Fruit fly (Drosophila melanogaster) whole organism, prepupa: ENCODE results near the gene dmrt11E.

Experiments used
- CG10631 ChIP-seq: fragments of 200-800 bp; sonication (Bioruptor generic); optimal IDR thresholded peaks from 2 replicates; lab custom pipeline; 2016; ENCODE audit warnings: missing biosample characterization, missing genetic modification characterization
- CG10669 ChIP-seq: fragments of 200-800 bp; sonication (Bioruptor generic); optimal IDR thresholded peaks from 3 replicates; lab custom pipeline; 2018; ENCODE audit warnings: missing biosample characterization, mild to moderate bottlenecking, missing genetic modification characterization, moderate library complexity
- CG11294 ChIP-seq: fragments of 200-800 bp; sonication (Bioruptor generic); IDR thresholded peaks from 2 replicates; pipeline ENCODE4 v1.3.6; 2022; ENCODE audit warnings: missing biosample characterization, missing genetic modification characterization
- CG11762 ChIP-seq: fragments of 200-800 bp; sonication (Bioruptor generic); optimal IDR thresholded peaks from 3 replicates; lab custom pipeline; 2016; ENCODE audit warnings: missing biosample characterization, missing genetic modification characterization; ENCODE audit not compliant: insufficient read depth
- CG11902 ChIP-seq: fragments of 200-800 bp; sonication (Bioruptor generic); optimal IDR thresholded peaks from 3 replicates; lab custom pipeline; 2016; ENCODE audit warnings: missing biosample characterization, missing genetic modification characterization
- CG15336 ChIP-seq: fragments of 200-800 bp; sonication (Bioruptor generic); IDR thresholded peaks from 2 replicates; pipeline ENCODE4 v1.3.6; 2022; ENCODE audit warnings: missing biosample characterization, missing genetic modification characterization
- CG1621 ChIP-seq: fragments of 200-800 bp; sonication (Bioruptor generic); optimal IDR thresholded peaks from 3 replicates; lab custom pipeline; 2018; ENCODE audit warnings: missing biosample characterization, mild to moderate bottlenecking, missing genetic modification characterization
- CG16779 ChIP-seq: fragments of 200-800 bp; sonication (Bioruptor generic); optimal IDR thresholded peaks from 3 replicates; lab custom pipeline; 2017; ENCODE audit warnings: missing biosample characterization, mild to moderate bottlenecking, missing genetic modification characterization
- CG3032 ChIP-seq: fragments of 200-800 bp; optimal IDR thresholded peaks from 2 replicates; lab custom pipeline; 2019; ENCODE audit warnings: missing biosample characterization, mild to moderate bottlenecking, missing genetic modification characterization, moderate library complexity
- CG34406 ChIP-seq: fragments of 200-800 bp; sonication (Bioruptor generic); optimal IDR thresholded peaks from 3 replicates; lab custom pipeline; 2016; ENCODE audit warnings: missing biosample characterization, missing genetic modification characterization
- CG3919 ChIP-seq: fragments of 200-800 bp; sonication (Bioruptor generic); optimal IDR thresholded peaks from 3 replicates; lab custom pipeline; 2016; ENCODE audit warnings: missing biosample characterization, missing genetic modification characterization
- CG4318 ChIP-seq: fragments of 200-800 bp; sonication (Bioruptor generic); optimal IDR thresholded peaks from 3 replicates; lab custom pipeline; 2017; ENCODE audit warnings: missing biosample characterization, mild to moderate bottlenecking, missing genetic modification characterization
- CG6163 ChIP-seq: fragments of 200-800 bp; sonication (Bioruptor generic); IDR thresholded peaks from 3 replicates; pipeline ENCODE4 v1.3.6; 2022; ENCODE audit warnings: missing biosample characterization, missing genetic modification characterization
- CG6276 ChIP-seq: fragments of 200-800 bp; sonication (Bioruptor generic); optimal IDR thresholded peaks from 2 replicates; lab custom pipeline; 2017; ENCODE audit warnings: missing biosample characterization, mild to moderate bottlenecking, missing genetic modification characterization
- CG6854 ChIP-seq: fragments of 200-800 bp; sonication (Bioruptor generic); optimal IDR thresholded peaks from 2 replicates; lab custom pipeline; 2017; ENCODE audit warnings: missing biosample characterization, mild to moderate bottlenecking, missing genetic modification characterization
- CG7368 ChIP-seq: fragments of 200-800 bp; sonication (Bioruptor generic); optimal IDR thresholded peaks from 3 replicates; lab custom pipeline; 2016; ENCODE audit warnings: missing biosample characterization, missing genetic modification characterization
- CG8632 ChIP-seq: fragments of 200-800 bp; sonication (Bioruptor generic); optimal IDR thresholded peaks from 3 replicates; lab custom pipeline; 2016; ENCODE audit warnings: missing biosample characterization, missing genetic modification characterization
- Eip75B ChIP-seq: fragments of 200-800 bp; sonication (Bioruptor generic); optimal IDR thresholded peaks from 3 replicates; lab custom pipeline; 2016; ENCODE audit warnings: missing biosample characterization, missing genetic modification characterization
- Eip78C ChIP-seq: fragments of 200-800 bp; sonication (Bioruptor generic); peaks from one replicate; lab custom pipeline; 2016; ENCODE audit warnings: missing biosample characterization, missing genetic modification characterization
- Eip93F ChIP-seq: fragments of 200-800 bp; sonication (Bioruptor generic); optimal IDR thresholded peaks from 2 replicates; lab custom pipeline; 2016; ENCODE audit warnings: missing biosample characterization, mild to moderate bottlenecking, missing genetic modification characterization
- Ets21C ChIP-seq: fragments of 200-800 bp; sonication (Bioruptor generic); optimal IDR thresholded peaks from 3 replicates; lab custom pipeline; 2016; ENCODE audit warnings: missing biosample characterization, missing genetic modification characterization
- Gug ChIP-seq: fragments of 200-800 bp; sonication (Bioruptor generic); IDR thresholded peaks from 2 replicates; pipeline ENCODE4 v1.3.6; 2022; ENCODE audit warnings: missing biosample characterization, missing genetic modification characterization
- Hr38 ChIP-seq: sonication (Bioruptor generic); optimal IDR thresholded peaks from 2 replicates; lab custom pipeline; 2016; ENCODE audit warnings: missing biosample characterization, missing genetic modification characterization
- Hr39 ChIP-seq: fragments of 200-800 bp; sonication (Bioruptor generic); optimal IDR thresholded peaks from 2 replicates; lab custom pipeline; 2016; ENCODE audit warnings: missing biosample characterization, missing genetic modification characterization
- Hr4 ChIP-seq: fragments of 200-800 bp; sonication (Bioruptor generic); optimal IDR thresholded peaks from 3 replicates; lab custom pipeline; 2016; ENCODE audit warnings: missing biosample characterization, missing genetic modification characterization
- Met ChIP-seq: fragments of 200-800 bp; sonication (Bioruptor generic); optimal IDR thresholded peaks from 3 replicates; lab custom pipeline; 2016; ENCODE audit warnings: missing biosample characterization, missing genetic modification characterization
- OdsH ChIP-seq: fragments of 200-800 bp; sonication (Bioruptor generic); optimal IDR thresholded peaks from 3 replicates; lab custom pipeline; 2016; ENCODE audit warnings: missing biosample characterization, missing genetic modification characterization
- Smox ChIP-seq: fragments of 200-800 bp; sonication (Bioruptor generic); optimal IDR thresholded peaks from 3 replicates; lab custom pipeline; 2016; ENCODE audit warnings: missing biosample characterization, missing genetic modification characterization
- Sox102F ChIP-seq: fragments of 200-800 bp; sonication (Bioruptor generic); optimal IDR thresholded peaks from 2 replicates; lab custom pipeline; 2016; ENCODE audit warnings: missing biosample characterization, mild to moderate bottlenecking, missing genetic modification characterization
- Sox14 ChIP-seq: fragments of 200-800 bp; sonication (Bioruptor generic); optimal IDR thresholded peaks from 3 replicates; lab custom pipeline; 2016; ENCODE audit warnings: missing biosample characterization, missing genetic modification characterization
- achi ChIP-seq: fragments of 200-800 bp; sonication (Bioruptor generic); optimal IDR thresholded peaks from 3 replicates; lab custom pipeline; 2016; ENCODE audit warnings: missing biosample characterization, missing genetic modification characterization
- acj6 ChIP-seq: fragments of 200-800 bp; sonication (Bioruptor generic); optimal IDR thresholded peaks from 3 replicates; lab custom pipeline; 2016; ENCODE audit warnings: missing biosample characterization, missing genetic modification characterization
- dac ChIP-seq: fragments of 200-800 bp; sonication (Bioruptor generic); optimal IDR thresholded peaks from 2 replicates; lab custom pipeline; 2017; ENCODE audit warnings: missing biosample characterization, mild to moderate bottlenecking, missing genetic modification characterization
- dsx ChIP-seq: fragments of 200-800 bp; optimal IDR thresholded peaks from 3 replicates; lab custom pipeline; 2019; ENCODE audit warnings: missing biosample characterization, mild to moderate bottlenecking, missing genetic modification characterization, moderate library complexity; ENCODE audit not compliant: poor library complexity, severe bottlenecking
- eg ChIP-seq: fragments of 200-800 bp; sonication (Bioruptor generic); IDR thresholded peaks from 3 replicates; pipeline ENCODE4 v1.3.6; 2022; ENCODE audit warnings: missing biosample characterization, missing genetic modification characterization
- fd59A ChIP-seq: fragments of 200-800 bp; sonication (Bioruptor generic); optimal IDR thresholded peaks from 2 replicates; lab custom pipeline; 2017; ENCODE audit warnings: missing biosample characterization, mild to moderate bottlenecking, missing genetic modification characterization, missing genetic modification reagents
- fd85E ChIP-seq: fragments of 200-800 bp; sonication (Bioruptor generic); optimal IDR thresholded peaks from 3 replicates; lab custom pipeline; 2016; ENCODE audit warnings: missing biosample characterization, missing genetic modification characterization
- fkh ChIP-seq: fragments of 200-800 bp; sonication (Bioruptor generic); optimal IDR thresholded peaks from 3 replicates; lab custom pipeline; 2017; ENCODE audit warnings: missing biosample characterization, mild to moderate bottlenecking, missing genetic modification characterization, moderate library complexity
- net ChIP-seq: fragments of 200-800 bp; sonication (Bioruptor generic); optimal IDR thresholded peaks from 3 replicates; lab custom pipeline; 2016; ENCODE audit warnings: missing biosample characterization, missing genetic modification characterization
- salr ChIP-seq, 2 experiments: fragments of 200-800 bp; sonication (Bioruptor generic); optimal IDR thresholded peaks; 3 replicates each; lab custom pipeline; 2016 to 2018; ENCODE audit warnings: missing biosample characterization in 2 of 2, missing genetic modification characterization in 2 of 2, mild to moderate bottlenecking in 1 of 2
- spab ChIP-seq: fragments of 200-800 bp; sonication (Bioruptor generic); optimal IDR thresholded peaks from 2 replicates; lab custom pipeline; 2017; ENCODE audit warnings: missing biosample characterization, mild to moderate bottlenecking, missing genetic modification characterization, missing genetic modification reagents
- ss ChIP-seq, 2 experiments: fragments of 200-800 bp; sonication (Bioruptor generic); optimal IDR thresholded peaks; 2 replicates in 1 of 2; 3 replicates in 1 of 2; lab custom pipeline; 2017 to 2018; ENCODE audit warnings: mild to moderate bottlenecking in 2 of 2, missing biosample characterization in 2 of 2, missing genetic modification characterization in 2 of 2, moderate library complexity in 1 of 2
- svp ChIP-seq: fragments of 200-800 bp; sonication (Bioruptor generic); peaks from one replicate; lab custom pipeline; 2016; ENCODE audit warnings: missing biosample characterization, missing genetic modification characterization
- topi ChIP-seq: fragments of 200-800 bp; sonication (Bioruptor generic); optimal IDR thresholded peaks from 3 replicates; lab custom pipeline; 2016; ENCODE audit warnings: missing biosample characterization, missing genetic modification characterization
- vri ChIP-seq: fragments of 200-800 bp; sonication (Bioruptor generic); optimal IDR thresholded peaks from 3 replicates; lab custom pipeline; 2016; ENCODE audit warnings: missing biosample characterization, mild to moderate bottlenecking, missing genetic modification characterization

Gene dmrt11E

dm6 chrX:13329572-13330046 is 38.4 kb upstream of the dmrt11E start, which contains the start of gene Prx2 (continued):
- TF ChIP-seq acj6 (no peak), CG10631 (GFP tag; lab: Kevin White, UChicago) (no peak), spab (GFP tag; lab: Kevin White, UChicago) (no peak), CG11902 (GFP tag; lab: Kevin White, UChicago) (no peak), Smox (GFP tag; lab: Kevin White, UChicago) (peak; percentile 6), CG6276 (GFP tag; lab: Kevin White, UChicago) (peak; percentile 34), Eip93F (GFP tag; lab: Kevin White, UChicago) (no peak), Hr4 (GFP tag; lab: Kevin White, UChicago) (no peak), CG4318 (GFP tag; lab: Kevin White, UChicago) (no peak), fkh (GFP tag; lab: Kevin White, UChicago) (no peak), Sox14 (GFP tag; lab: Kevin White, UChicago) (no peak), net (GFP tag; lab: Kevin White, UChicago) (peak; percentile 60), fd85E (no peak), vri (GFP tag; lab: Kevin White, UChicago) (peak; percentile 64), CG3919 (GFP tag; lab: Kevin White, UChicago) (peak; percentile 39)

DNA sequence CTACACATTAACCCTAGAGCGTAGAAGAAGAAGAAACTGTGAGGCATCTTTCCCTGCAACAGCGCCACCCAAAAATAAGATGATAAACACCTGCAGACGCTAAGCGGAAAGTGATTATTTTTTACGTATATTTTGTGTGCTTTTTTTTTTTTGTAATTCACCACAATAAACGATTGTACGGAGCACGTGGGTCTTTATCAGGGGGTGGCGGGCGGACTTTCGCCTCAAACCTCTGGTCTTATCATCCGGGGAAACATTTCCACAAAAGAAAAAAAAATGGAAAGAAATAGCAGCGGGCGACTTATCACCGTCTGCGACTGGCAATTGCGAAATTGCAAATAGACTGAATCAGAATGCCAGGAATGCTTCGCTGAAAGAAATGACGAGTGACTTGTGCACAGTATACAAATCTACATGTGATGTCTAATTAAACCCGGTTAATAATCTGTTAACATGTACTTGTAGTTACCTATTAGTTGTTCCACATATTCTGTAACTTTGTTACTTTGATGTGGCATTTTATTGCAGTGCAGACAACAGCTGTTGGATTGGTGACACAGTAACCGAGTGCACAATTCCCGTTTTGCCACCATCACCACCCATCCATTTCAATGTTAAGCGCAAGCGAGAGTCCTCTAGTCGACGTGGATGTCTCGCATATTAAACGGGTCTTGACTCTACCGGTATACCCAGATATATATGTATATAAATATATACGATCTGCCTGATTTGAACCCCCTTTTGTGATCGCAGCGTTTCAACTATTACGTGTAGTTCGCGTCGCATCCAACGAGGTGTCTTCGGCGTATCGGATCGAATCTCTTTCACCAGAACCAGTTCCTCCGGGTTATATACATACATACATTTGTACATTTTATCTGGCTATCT is 35.9 kb upstream of the dmrt11E start:
- TF ChIP-seq CG7368 (GFP tag; lab: Kevin White, UChicago) (peak; percentile 89), svp (peak; percentile 92), CG3032 (peak; percentile 73), dac (GFP tag; lab: Kevin White, UChicago) (peak; percentile 85), CG16779 (peak; percentile 69), dsx (GFP tag; lab: Kevin White, UChicago) (peak; percentile 68), Hr39 (GFP tag; lab: Kevin White, UChicago) (peak; percentile 83), Met (GFP tag; lab: Kevin White, UChicago) (peak; percentile 88), CG6854 (GFP tag; lab: Kevin White, UChicago) (peak; percentile 12), fd85E (peak; percentile 28), CG3919 (GFP tag; lab: Kevin White, UChicago) (peak; percentile 87), ss (GFP tag; optimal IDR thresholded peaks at IDR 0.05; lab: Kevin White, UChicago) (peak; percentile 43 to 66), eg (GFP tag; lab: Robert Waterston, UW) (peak; percentile 94), CG11762 (GFP tag; lab: Kevin White, UChicago) (peak; percentile 85), Hr38 (GFP tag; lab: Kevin White, UChicago) (no peak), Smox (GFP tag; lab: Kevin White, UChicago) (peak; percentile 82), OdsH (GFP tag; lab: Kevin White, UChicago) (peak; percentile 87), Sox102F (GFP tag; lab: Kevin White, UChicago) (peak; percentile 86), Ets21C (GFP tag; lab: Kevin White, UChicago) (peak; percentile 63), CG34406 (GFP tag; lab: Kevin White, UChicago) (peak; percentile 85), CG4318 (GFP tag; lab: Kevin White, UChicago) (peak; percentile 83), CG8632 (GFP tag; lab: Kevin White, UChicago) (peak; percentile 80), Eip78C (GFP tag; lab: Kevin White, UChicago) (peak; percentile 95), spab (GFP tag; lab: Kevin White, UChicago) (peak; percentile 63), Eip75B (GFP tag; lab: Kevin White, UChicago) (peak; percentile 89), CG1621 (tag; lab: Kevin White, UChicago) (peak; percentile 73), CG11294 (GFP tag; lab: Robert Waterston, UW) (peak; percentile 78; the same call in 1 of the 2 replicates), achi (peak; percentile 79), fd59A (GFP tag; lab: Kevin White, UChicago) (peak; percentile 58), fkh (GFP tag; lab: Kevin White, UChicago) (no peak), CG15336 (GFP tag; lab: Robert Waterston, UW) (peak; percentile 89), Gug (GFP tag; lab: Robert Waterston, UW) (peak; percentile 84), Sox14 (GFP tag; lab: Kevin White, UChicago) (peak; percentile 86), CG6163 (GFP tag; lab: Robert Waterston, UW) (peak; percentile 93), CG11902 (GFP tag; lab: Kevin White, UChicago) (peak; percentile 69), CG10669 (GFP tag; lab: Kevin White, UChicago) (peak; percentile 84), salr (GFP tag; optimal IDR thresholded peaks at IDR 0.05; lab: Kevin White, UChicago) (peak; percentile 65 to 69), topi (GFP tag; lab: Kevin White, UChicago) (peak; percentile 89), net (GFP tag; lab: Kevin White, UChicago) (peak; percentile 86), CG6276 (GFP tag; lab: Kevin White, UChicago) (peak; percentile 86)
